Fruit fly (Drosophila melanogaster): Measurements from ENCODE around the gene grp.

Gene grp

DNA sequence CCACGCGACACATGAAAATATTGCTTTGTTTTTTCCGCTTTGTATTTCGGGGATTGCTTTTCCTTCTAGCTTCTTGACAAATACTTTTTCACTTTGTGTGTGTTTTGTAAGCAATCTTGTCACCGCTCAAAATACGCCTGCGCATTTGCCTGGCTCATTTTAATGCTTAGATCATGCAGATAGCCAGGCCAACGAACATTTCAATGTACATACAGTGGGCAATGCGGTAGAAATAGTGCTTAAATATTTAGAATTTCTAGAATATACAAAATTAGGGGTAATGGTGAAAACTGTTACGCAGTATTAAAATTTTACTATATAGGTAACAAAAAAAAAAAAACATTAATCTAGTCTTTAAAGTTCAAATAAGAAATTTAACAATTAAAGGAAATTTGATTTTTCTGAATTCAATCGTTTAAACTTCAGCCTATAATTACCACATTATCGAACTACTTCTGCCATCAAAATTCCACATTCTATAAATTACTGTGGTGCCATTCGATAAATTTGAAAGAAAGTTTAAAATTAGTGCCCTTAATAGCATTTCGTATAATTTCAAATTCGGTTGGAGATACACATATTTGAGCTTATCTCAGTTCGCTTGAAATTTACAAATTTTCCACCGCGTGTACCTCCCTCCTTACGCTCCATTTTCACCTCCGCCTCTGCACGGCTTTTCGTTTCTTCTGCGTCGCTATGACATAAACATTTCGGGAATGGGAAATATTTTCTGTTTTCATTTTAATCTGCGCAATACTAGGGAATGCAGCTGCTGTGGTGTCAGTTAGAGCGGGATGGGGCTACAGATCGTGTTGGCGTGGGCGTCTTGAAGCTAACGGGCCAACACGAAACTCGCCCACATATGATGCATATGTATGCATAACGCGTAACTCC, 27.3 kb downstream of the grp start (continued):
- TF ChIP-seq Stat92E (GFP tag; optimal IDR thresholded peaks at IDR 0.05) = peak in 1 of 3 experiments; percentile 1
- TF ChIP-seq Six4 (GFP tag; optimal IDR thresholded peaks at IDR 0.05) = no peak
- peak; percentile 17; the same call in 1 of the 2 replicates for TF ChIP-seq slbo (GFP tag; IDR thresholded peaks at IDR 0.05)
- no peak for TF ChIP-seq ato (GFP tag; IDR thresholded peaks at IDR 0.05; ENCODE audit: partially characterized antibody)
- TF ChIP-seq tin (GFP tag; optimal IDR thresholded peaks at IDR 0.05) = peak; percentile 26

dm6 chr2L:16709693-16710092, 29.8 kb downstream of the grp start:
- TF ChIP-seq Neu2 (GFP tag; optimal IDR thresholded peaks at IDR 0.05; ENCODE audit: borderline replicate concordance) (no peak), Ets97D (GFP tag; optimal IDR thresholded peaks at IDR 0.05) (no peak), lilli (GFP tag; optimal IDR thresholded peaks at IDR 0.05) (peak; percentile 36), ERR (GFP tag; optimal IDR thresholded peaks at IDR 0.05) (no peak), BEAF-32 (GFP tag; optimal IDR thresholded peaks at IDR 0.05) (no peak), CG10321 (GFP tag; IDR thresholded peaks at IDR 0.05) (no peak), Dref (GFP tag; IDR thresholded peaks at IDR 0.05) (no peak), CG11723 (GFP tag; optimal IDR thresholded peaks at IDR 0.05) (peak; percentile 49), CG10543 (GFP tag; optimal IDR thresholded peaks at IDR 0.05) (peak; percentile 6), CG9215 (GFP tag; IDR thresholded peaks at IDR 0.05) (no peak), Dek (tag; optimal IDR thresholded peaks at IDR 0.05) (peak; percentile 65), CG14441 (GFP tag; IDR thresholded peaks at IDR 0.05) (no peak), CG10462 (GFP tag; optimal IDR thresholded peaks at IDR 0.05) (peak; percentile 4), br (optimal IDR thresholded peaks at IDR 0.05) (no peak), mam (GFP tag; optimal IDR thresholded peaks at IDR 0.05) (peak; percentile 5), gsb-n (tag; optimal IDR thresholded peaks at IDR 0.05) (peak; percentile 62), dan (GFP tag; IDR thresholded peaks at IDR 0.05) (no peak), CG30431 (GFP tag; optimal IDR thresholded peaks at IDR 0.05) (peak; percentile 38), twi (tag; optimal IDR thresholded peaks at IDR 0.05) (peak; percentile 0), CG7786 (GFP tag; optimal IDR thresholded peaks at IDR 0.05) (no peak), gt (GFP tag; IDR thresholded peaks at IDR 0.05) (no peak), phol (tag; optimal IDR thresholded peaks at IDR 0.05) (no peak), CoRest (tag; optimal IDR thresholded peaks at IDR 0.05) (peak; percentile 73), fu2 (GFP tag; optimal IDR thresholded peaks at IDR 0.05) (no peak), CG17829 (tag; optimal IDR thresholded peaks at IDR 0.05) (no peak), Hey (tag; optimal IDR thresholded peaks at IDR 0.05) (no peak), Med (GFP tag) (peak; percentile 47), NFAT (GFP tag; IDR thresholded peaks at IDR 0.05) (no peak), shn (GFP tag; optimal IDR thresholded peaks at IDR 0.05) (no peak), grau (tag; optimal IDR thresholded peaks at IDR 0.05) (peak; percentile 79), CG7357 (GFP tag; IDR thresholded peaks at IDR 0.05) (no peak), CG17912 (GFP tag; optimal IDR thresholded peaks at IDR 0.05) (no peak), CG1603 (tag; optimal IDR thresholded peaks at IDR 0.05) (peak; percentile 70), amos (GFP tag; IDR thresholded peaks at IDR 0.05; ENCODE audit: partially characterized antibody) (no peak), jing (GFP tag; optimal IDR thresholded peaks at IDR 0.05) (peak; percentile 54), Hr3 (GFP tag; optimal IDR thresholded peaks at IDR 0.05) (peak; percentile 64), Opbp (GFP tag; IDR thresholded peaks at IDR 0.05; ENCODE audit: partially characterized antibody) (no peak), Elba2 (GFP tag; optimal IDR thresholded peaks at IDR 0.05) (no peak), Eip74EF (GFP tag; optimal IDR thresholded peaks at IDR 0.05) (peak in 1 of 2 experiments; percentile 58), Oli (tag; optimal IDR thresholded peaks at IDR 0.05) (peak; percentile 79), CG1233 (GFP tag; optimal IDR thresholded peaks at IDR 0.05) (no peak), CG9437 (GFP tag; optimal IDR thresholded peaks at IDR 0.05) (peak; percentile 41), croc (GFP tag; conservative IDR thresholded peaks at IDR 0.05) (no peak)
